Worm (Caenorhabditis elegans) whole organism, young adult: ENCODE data around the gene C11E4.7.

Experiments
- B0035.1 ChIP-seq: sonication (generic microtip); optimal IDR thresholded peaks from 2 replicates; lab custom pipeline; 2016; ENCODE audit warnings: missing genetic modification characterization, mild to moderate bottlenecking, missing compliant biosample characterization, missing genotype, missing genetic modification reagents
- B0336.3 ChIP-seq: fragments of 200-800 bp; sonication (Bioruptor generic); IDR thresholded peaks from 2 replicates; pipeline ENCODE4 v1.3.6; 2022; ENCODE audit warnings: missing genetic modification characterization, missing compliant biosample characterization
- D2030.7 ChIP-seq: fragments of 200-800 bp; sonication (Bioruptor generic); IDR thresholded peaks from 2 replicates; pipeline ENCODE4 v1.3.6; 2022; ENCODE audit warnings: missing genetic modification reagents, missing genetic modification characterization, missing compliant biosample characterization
- F37B4.10 ChIP-seq: fragments of 200-800 bp; sonication (Bioruptor generic); IDR thresholded peaks from 2 replicates; pipeline ENCODE4 v1.3.6; 2022; ENCODE audit warnings: missing genetic modification characterization, missing compliant biosample characterization
- F39B2.1 ChIP-seq: fragments of 200-800 bp; sonication (Bioruptor generic); IDR thresholded peaks from 2 replicates; pipeline ENCODE4 v1.3.6; 2022; ENCODE audit warnings: missing genetic modification reagents, missing genetic modification characterization, missing compliant biosample characterization
- F57C9.4 ChIP-seq: sonication (generic microtip); optimal IDR thresholded peaks from 2 replicates; lab custom pipeline; 2017; ENCODE audit warnings: mild to moderate bottlenecking, missing genetic modification characterization, missing compliant biosample characterization
- T07F8.4 ChIP-seq: sonication (generic microtip); optimal IDR thresholded peaks from 2 replicates; lab custom pipeline; 2016; ENCODE audit warnings: mild to moderate bottlenecking, missing genetic modification characterization, moderate library complexity, missing compliant biosample characterization
- Y56A3A.18 ChIP-seq: fragments of 200-800 bp; sonication (Bioruptor generic); IDR thresholded peaks from 2 replicates; pipeline ENCODE4 v1.3.6; 2022; ENCODE audit warnings: missing genetic modification reagents, missing genetic modification characterization, missing compliant biosample characterization
- Y67H2A.10 ChIP-seq: fragments of 200-800 bp; sonication (Bioruptor generic); conservative IDR thresholded peaks from 2 replicates; pipeline ENCODE4 v1.3.6; 2022; ENCODE audit warnings: missing genetic modification reagents, missing genetic modification characterization, missing compliant biosample characterization
- Y79H2A.3 ChIP-seq: fragments of 200-800 bp; sonication (Bioruptor generic); conservative IDR thresholded peaks from 2 replicates; pipeline ENCODE4 v1.3.6; 2022; ENCODE audit warnings: missing genetic modification reagents, missing genetic modification characterization, missing compliant biosample characterization
- Y95B8A.8 ChIP-seq: fragments of 200-800 bp; sonication (Bioruptor generic); IDR thresholded peaks from 2 replicates; pipeline ENCODE4 v1.3.6; 2022; ENCODE audit warnings: missing genetic modification reagents, missing genetic modification characterization, missing compliant biosample characterization
- atf-7 ChIP-seq: sonication (generic microtip); optimal IDR thresholded peaks from 2 replicates; lab custom pipeline; 2017; ENCODE audit warnings: mild to moderate bottlenecking, missing genetic modification characterization, missing compliant biosample characterization
- attf-3 ChIP-seq: fragments of 200-800 bp; sonication (Bioruptor generic); conservative IDR thresholded peaks from 2 replicates; pipeline ENCODE4 v1.3.6; 2022; ENCODE audit warnings: missing genetic modification reagents, missing genetic modification characterization, missing compliant biosample characterization
- bed-1 ChIP-seq: fragments of 200-800 bp; sonication (Bioruptor generic); IDR thresholded peaks from 2 replicates; pipeline ENCODE4 v1.3.6; 2022; ENCODE audit warnings: missing genetic modification reagents, missing genetic modification characterization, missing compliant biosample characterization
- cebp-2 ChIP-seq: fragments of 200-800 bp; sonication (Bioruptor generic); IDR thresholded peaks from 2 replicates; pipeline ENCODE4 v1.3.6; 2022; ENCODE audit warnings: missing genetic modification characterization, missing compliant biosample characterization
- ceh-79 ChIP-seq: sonication (generic microtip); optimal IDR thresholded peaks from 2 replicates; lab custom pipeline; 2017; ENCODE audit warnings: mild to moderate bottlenecking, missing genetic modification characterization, missing compliant biosample characterization
- efl-1 ChIP-seq: fragments of 150-350 bp; optimal IDR thresholded peaks from 2 replicates; lab custom pipeline; 2014; ENCODE audit warnings: missing biosample characterization, missing genetic modification reagents, missing genetic modification characterization
- egl-44 ChIP-seq: fragments of 200-800 bp; sonication (Bioruptor generic); IDR thresholded peaks from 2 replicates; pipeline ENCODE4 v1.3.6; 2022; ENCODE audit warnings: missing genetic modification reagents, missing genetic modification characterization, missing compliant biosample characterization
- ekl-4 ChIP-seq: fragments of 200-800 bp; sonication (Bioruptor generic); IDR thresholded peaks from 2 replicates; pipeline ENCODE4 v1.3.6; 2022; ENCODE audit warnings: missing genetic modification reagents, missing genetic modification characterization, missing compliant biosample characterization
- ets-4 ChIP-seq: fragments of 200-800 bp; sonication (Bioruptor generic); optimal IDR thresholded peaks from 2 replicates; lab custom pipeline; 2018; ENCODE audit warnings: mild to moderate bottlenecking, missing genetic modification characterization, missing compliant biosample characterization
- fkh-3 ChIP-seq: sonication (generic microtip); optimal IDR thresholded peaks from 2 replicates; lab custom pipeline; 2016; ENCODE audit warnings: mild to moderate bottlenecking, missing genetic modification characterization, missing compliant biosample characterization
- lag-1 ChIP-seq: fragments of 200-800 bp; sonication (Bioruptor generic); IDR thresholded peaks from 2 replicates; pipeline ENCODE4 v1.3.6; 2022; ENCODE audit warnings: missing genetic modification reagents, missing genetic modification characterization, missing compliant biosample characterization
- lin-26 ChIP-seq: fragments of 200-800 bp; sonication (Bioruptor generic); IDR thresholded peaks from 2 replicates; pipeline ENCODE4 v1.3.6; 2022; ENCODE audit warnings: missing genetic modification reagents, missing genetic modification characterization, missing compliant biosample characterization
- lin-54 ChIP-seq: fragments of 200-800 bp; sonication (Bioruptor generic); optimal IDR thresholded peaks from 2 replicates; lab custom pipeline; 2018; ENCODE audit warnings: mild to moderate bottlenecking, missing genetic modification characterization, missing compliant biosample characterization
- lsy-27 ChIP-seq: sonication (generic microtip); optimal IDR thresholded peaks from 2 replicates; lab custom pipeline; 2017; ENCODE audit warnings: missing genetic modification characterization, mild to moderate bottlenecking, missing compliant biosample characterization, antibody characterized with exemption, missing genotype, borderline replicate concordance; ENCODE audit not compliant: insufficient read depth
- mel-28 ChIP-seq: sonication (generic microtip); optimal IDR thresholded peaks from 2 replicates; lab custom pipeline; 2016; ENCODE audit warnings: borderline replicate concordance, mild to moderate bottlenecking, missing genetic modification characterization, missing compliant biosample characterization
- nhr-27 ChIP-seq: fragments of 200-800 bp; sonication (Bioruptor generic); optimal IDR thresholded peaks from 2 replicates; lab custom pipeline; 2018; ENCODE audit warnings: mild to moderate bottlenecking, missing genetic modification characterization, moderate library complexity, missing compliant biosample characterization
- nhr-80 ChIP-seq: sonication (generic microtip); optimal IDR thresholded peaks from 2 replicates; lab custom pipeline; 2016; ENCODE audit warnings: missing genetic modification characterization, missing compliant biosample characterization
- pbrm-1 ChIP-seq: fragments of 200-800 bp; sonication (Bioruptor generic); IDR thresholded peaks from 2 replicates; pipeline ENCODE4 v1.3.6; 2022; ENCODE audit warnings: missing genetic modification reagents, missing genetic modification characterization, missing compliant biosample characterization
- rcor-1 ChIP-seq: fragments of 200-800 bp; sonication (Bioruptor generic); IDR thresholded peaks from 2 replicates; pipeline ENCODE4 v1.3.6; 2022; ENCODE audit warnings: missing genetic modification reagents, missing genetic modification characterization, missing compliant biosample characterization
- rpc-1 ChIP-seq, 2 experiments: fragments of 150-350 bp in 1 of 2; sonication (generic microtip) in 1 of 2; optimal IDR thresholded peaks; 2 replicates each; lab custom pipeline; 2014 to 2018; ENCODE audit warnings: missing biosample characterization in 1 of 2, missing genetic modification characterization in 1 of 2, missing genetic modification reagents in 1 of 2, missing genotype in 1 of 2
- snpc-1.1 ChIP-seq: sonication (generic microtip); optimal IDR thresholded peaks from 2 replicates; lab custom pipeline; 2017; ENCODE audit warnings: missing genetic modification characterization, mild to moderate bottlenecking, missing compliant biosample characterization, antibody characterized with exemption, moderate library complexity, missing genotype, missing genetic modification reagents; ENCODE audit not compliant: insufficient read depth
- snpc-1.3 ChIP-seq: sonication (generic microtip); optimal IDR thresholded peaks from 2 replicates; lab custom pipeline; 2017; ENCODE audit warnings: missing genetic modification characterization, mild to moderate bottlenecking, missing compliant biosample characterization, antibody characterized with exemption, moderate library complexity, missing genotype, missing genetic modification reagents; ENCODE audit not compliant: insufficient read depth
- tbx-9 ChIP-seq: sonication (generic microtip); optimal IDR thresholded peaks from 2 replicates; lab custom pipeline; 2016; ENCODE audit warnings: borderline replicate concordance, missing genetic modification characterization, inconsistent platforms, missing compliant biosample characterization
- unc-130 ChIP-seq: sonication (generic microtip); optimal IDR thresholded peaks from 2 replicates; lab custom pipeline; 2016; ENCODE audit warnings: missing genetic modification reagents, missing genetic modification characterization, missing compliant biosample characterization
- unc-62 ChIP-seq: fragments of 150-350 bp; optimal IDR thresholded peaks from 2 replicates; lab custom pipeline; 2014; ENCODE audit warnings: missing biosample characterization, missing genetic modification reagents, missing genetic modification characterization
- ztf-25 ChIP-seq: fragments of 200-800 bp; sonication (Bioruptor generic); IDR thresholded peaks from 2 replicates; pipeline ENCODE4 v1.3.6; 2022; ENCODE audit warnings: missing genetic modification reagents, missing genetic modification characterization, missing compliant biosample characterization
- ztf-26 ChIP-seq: sonication (generic microtip); optimal IDR thresholded peaks from 2 replicates; lab custom pipeline; 2017; ENCODE audit warnings: missing genetic modification characterization, missing compliant biosample characterization
- ztf-28 ChIP-seq: fragments of 200-800 bp; sonication (Bioruptor generic); IDR thresholded peaks from 2 replicates; pipeline ENCODE4 v1.3.6; 2022; ENCODE audit warnings: missing genetic modification reagents, missing genetic modification characterization, missing compliant biosample characterization

C11E4.7 gene

DNA sequence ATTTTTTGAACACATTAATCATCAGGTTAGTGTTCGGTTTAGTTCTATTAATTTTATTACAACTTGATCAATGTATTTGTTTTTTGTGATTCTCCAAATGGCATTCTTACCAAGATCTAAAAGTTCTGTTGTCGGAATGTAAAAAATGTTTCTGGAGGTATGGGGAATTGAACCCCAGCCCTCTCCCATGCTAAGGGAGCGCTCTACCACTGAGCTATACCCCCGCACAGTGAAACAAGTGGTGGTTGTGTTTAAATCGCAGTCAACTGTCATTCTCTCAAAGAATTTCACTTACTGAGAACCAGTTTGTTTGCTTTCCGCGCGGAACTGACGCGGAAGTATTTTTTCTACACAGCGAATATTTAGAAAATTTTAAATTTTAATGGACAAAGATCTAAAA is 20.7 kb downstream of the C11E4.7 start (continued):
- TF ChIP-seq Y95B8A.8 (0 out of 2 replicates have a peak, but pooled peaks have one; percentile 32), mel-28 (tag; lab: Kevin White, UChicago) (no peak), lag-1 (GFP tag; lab: Robert Waterston, UW) (no peak), F39B2.1 (GFP tag; lab: Robert Waterston, UW) (no peak), bed-1 (peak; percentile 85; the same call in 1 of the 2 replicates), snpc-1.3 (tag; lab: Kevin White, UChicago) (peak; percentile 86), ztf-26 (peak; percentile 48), ets-4 (GFP tag; lab: Kevin White, UChicago) (peak; percentile 11), rpc-1 (optimal IDR thresholded peaks at IDR 0.05; lab: Kevin White, UChicago) (peak; percentile 92), rpc-1 (tag; optimal IDR thresholded peaks at IDR 0.05; lab: Kevin White, UChicago) (peak; percentile 99), fkh-3 (tag; lab: Kevin White, UChicago) (no peak), egl-44 (GFP tag; lab: Robert Waterston, UW) (peak; percentile 87), atf-7 (tag; lab: Kevin White, UChicago) (peak; percentile 51), rcor-1 (peak; percentile 73), Y79H2A.3 (GFP tag; lab: Robert Waterston, UW) (0 out of 2 replicates have a peak, but pooled peaks have one; percentile 28), efl-1 (GFP tag; lab: Kevin White, UChicago) (no peak), lin-26 (GFP tag; lab: Robert Waterston, UW) (peak; percentile 92), cebp-2 (0 out of 2 replicates have a peak, but pooled peaks have one; percentile 82), lsy-27 (no peak), T07F8.4 (tag; lab: Kevin White, UChicago) (peak; percentile 76), unc-62 (GFP tag; lab: Kevin White, UChicago) (no peak), unc-130 (GFP tag; lab: Kevin White, UChicago) (no peak), pbrm-1 (GFP tag; lab: Robert Waterston, UW) (peak; percentile 77), Y67H2A.10 (GFP tag; lab: Robert Waterston, UW) (no peak), B0035.1 (tag; lab: Kevin White, UChicago) (peak; percentile 47), B0336.3 (GFP tag; lab: Robert Waterston, UW) (no peak), nhr-80 (no peak), Y56A3A.18 (GFP tag; lab: Robert Waterston, UW) (peak; percentile 89), ceh-79 (peak; percentile 65), ekl-4 (GFP tag; lab: Robert Waterston, UW) (no peak), F37B4.10 (GFP tag; lab: Robert Waterston, UW) (no peak), ztf-28 (GFP tag; lab: Robert Waterston, UW) (no peak), ztf-25 (GFP tag; lab: Robert Waterston, UW) (peak; percentile 83; the same call in 1 of the 2 replicates), D2030.7 (GFP tag; lab: Robert Waterston, UW) (no peak; the same call in none of the 2 replicates), snpc-1.1 (tag; lab: Kevin White, UChicago) (no peak), attf-3 (GFP tag; lab: Robert Waterston, UW) (peak; percentile 45; the same call in 1 of the 2 replicates), nhr-27 (peak; percentile 81), F57C9.4 (tag; lab: Kevin White, UChicago) (no peak), lin-54 (GFP tag; lab: Kevin White, UChicago) (peak; percentile 45), tbx-9 (tag; lab: Kevin White, UChicago) (no peak)
- TF ChIP-seq, all 124 proteins: peak for 76
